Worm (Caenorhabditis elegans) whole organism, mixed stage, embryonic: ENCODE results near the gene F26D10.13.

Experiments
- blmp-1 ChIP-seq: fragments of 150-350 bp; optimal IDR thresholded peaks from 2 replicates; lab custom pipeline; 2014; ENCODE audit warnings: missing biosample characterization, missing genetic modification characterization
- ces-1 ChIP-seq: fragments of 150-350 bp; optimal IDR thresholded peaks from 2 replicates; lab custom pipeline; 2014; ENCODE audit warnings: missing biosample characterization, missing genetic modification reagents, missing genetic modification characterization
- drap-1 ChIP-seq: fragments of 200-800 bp; sonication (Bioruptor generic); optimal IDR thresholded peaks from 3 replicates; lab custom pipeline; 2018; ENCODE audit warnings: mild to moderate bottlenecking, missing genetic modification characterization, missing compliant biosample characterization
- elt-1 ChIP-seq: sonication (generic microtip); optimal IDR thresholded peaks from 2 replicates; lab custom pipeline; 2017; ENCODE audit warnings: missing genetic modification characterization, mild to moderate bottlenecking, missing compliant biosample characterization, antibody characterized with exemption, moderate library complexity, borderline replicate concordance; ENCODE audit not compliant: insufficient read depth
- elt-3 ChIP-seq: fragments of 150-350 bp; optimal IDR thresholded peaks from 2 replicates; lab custom pipeline; 2014; ENCODE audit warnings: missing biosample characterization, missing genetic modification characterization
- mep-1 ChIP-seq: fragments of 150-350 bp; optimal IDR thresholded peaks from 2 replicates; lab custom pipeline; 2017; ENCODE audit warnings: missing biosample characterization, missing genetic modification reagents, missing genetic modification characterization, inconsistent platforms
- mls-2 ChIP-seq: sonication (generic microtip); optimal IDR thresholded peaks from 2 replicates; lab custom pipeline; 2016; ENCODE audit warnings: mild to moderate bottlenecking, missing genetic modification characterization, moderate library complexity, missing compliant biosample characterization
- nhr-237 ChIP-seq: fragments of 150-350 bp; optimal IDR thresholded peaks from 2 replicates; lab custom pipeline; 2014; ENCODE audit warnings: missing biosample characterization, missing genetic modification characterization
- nhr-76 ChIP-seq: sonication (generic microtip); optimal IDR thresholded peaks from 2 replicates; lab custom pipeline; 2017; ENCODE audit warnings: missing biosample characterization, missing genetic modification characterization
- sptf-1 ChIP-seq: sonication (generic microtip); optimal IDR thresholded peaks from 2 replicates; lab custom pipeline; 2017; ENCODE audit warnings: mild to moderate bottlenecking, missing genetic modification characterization, moderate library complexity, missing compliant biosample characterization
- unc-39 ChIP-seq: fragments of 150-350 bp; optimal IDR thresholded peaks from 2 replicates; lab custom pipeline; 2014; ENCODE audit warnings: missing biosample characterization, missing genetic modification characterization
- ztf-11 ChIP-seq: fragments of 150-350 bp; optimal IDR thresholded peaks from 2 replicates; lab custom pipeline; 2014; ENCODE audit warnings: missing biosample characterization, missing genetic modification characterization

DNA sequence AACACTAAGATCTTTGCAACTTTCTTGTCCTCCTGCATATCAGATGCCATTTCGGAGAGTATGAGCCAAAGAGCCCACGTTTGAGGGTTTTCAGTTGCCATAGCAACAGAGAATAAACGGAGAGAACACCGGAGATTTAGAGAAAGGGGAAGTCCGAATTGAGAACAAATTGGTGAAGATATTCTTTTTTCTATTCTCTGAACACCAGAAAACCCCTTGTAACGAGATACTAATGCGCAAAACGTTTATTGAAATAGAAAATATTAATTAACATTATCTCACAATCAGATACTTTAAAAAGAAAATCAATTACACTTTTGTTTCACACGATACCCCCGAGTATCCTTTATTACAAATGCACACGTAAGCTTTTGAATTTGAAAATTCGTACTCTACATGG is 37.3 kb upstream of the F26D10.13 start, which contains the start of gene ifta-2:
- TF ChIP-seq nhr-237 (tag; lab: Kevin White, UChicago) (no peak), drap-1 (GFP tag; lab: Kevin White, UChicago) (no peak), mls-2 (no peak), elt-1 (tag; lab: Kevin White, UChicago) (no peak), unc-39 (tag; lab: Kevin White, UChicago) (no peak), nhr-76 (tag; lab: Kevin White, UChicago) (no peak), mep-1 (tag; lab: Kevin White, UChicago) (no peak), elt-3 (tag; lab: Kevin White, UChicago) (no peak), blmp-1 (tag; lab: Kevin White, UChicago) (no peak), ztf-11 (tag; lab: Kevin White, UChicago) (no peak), sptf-1 (tag; lab: Kevin White, UChicago) (no peak), ces-1 (no peak)
